Worm (Caenorhabditis elegans) whole organism, early embryonic: ENCODE results near the gene acdh-10.

ENCODE experiments used
- ama-1 ChIP-seq: fragments of 150-350 bp; optimal IDR thresholded peaks from 2 replicates; lab custom pipeline; 2014
- hmg-4 ChIP-seq: fragments of 200-800 bp; sonication (Bioruptor generic); optimal IDR thresholded peaks from 2 replicates; lab custom pipeline; 2018; ENCODE audit warnings: mild to moderate bottlenecking, missing genetic modification characterization, missing compliant biosample characterization
- tbx-37 ChIP-seq: fragments of 200-800 bp; sonication (Bioruptor generic); conservative IDR thresholded peaks from 2 replicates; pipeline ENCODE4 v1.3.6; 2022; ENCODE audit warnings: missing genetic modification reagents, missing genetic modification characterization, missing compliant biosample characterization

DNA sequence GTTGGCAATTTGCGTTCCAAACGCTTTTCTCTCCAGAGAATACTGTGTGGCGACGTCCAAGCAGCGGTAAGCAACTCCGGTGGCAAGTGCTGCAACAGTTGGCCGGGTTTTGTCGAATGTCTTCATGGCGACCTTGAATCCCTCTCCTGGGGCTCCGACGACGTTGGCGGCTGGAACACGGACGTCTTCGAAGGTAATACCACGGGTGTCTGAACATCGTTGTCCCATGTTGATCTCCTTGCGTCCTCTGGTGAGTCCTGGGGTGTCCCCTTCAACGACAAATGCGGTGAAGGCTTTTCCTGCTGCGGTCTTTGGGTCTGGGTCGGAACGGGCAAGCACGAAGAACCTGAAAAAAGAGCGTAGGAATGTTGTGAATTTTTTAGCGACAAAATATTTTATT, 1.1 kb upstream of the acdh-10 start:
- no peak for TF ChIP-seq hmg-4 (GFP tag; lab: Kevin White, UChicago)
- no peak for TF ChIP-seq tbx-37 (GFP tag; lab: Robert Waterston, UW)
- no peak for TF ChIP-seq ama-1
